Worm (Caenorhabditis elegans): ENCODE data around the gene prx-2.

DNA sequence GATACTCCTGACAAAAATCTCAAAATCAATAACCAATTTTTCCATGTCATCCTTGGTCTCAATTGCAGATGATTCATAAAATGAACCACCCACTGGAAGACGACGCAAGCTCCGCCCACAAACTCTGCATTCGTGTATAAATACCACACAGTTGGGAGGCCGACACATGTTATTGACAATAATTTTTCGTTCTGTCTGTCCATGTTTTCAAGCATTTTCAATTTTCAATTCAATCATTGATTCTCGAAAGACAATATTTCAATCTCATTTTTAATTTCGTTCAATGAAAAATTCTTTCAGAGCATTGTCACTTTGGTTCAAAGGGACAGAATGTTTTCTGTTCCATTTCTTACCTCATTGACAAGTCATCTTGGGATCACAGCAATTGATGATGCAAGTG is 32.1 kb downstream of the prx-2 start, which contains the start of gene inx-9:
- TF ChIP-seq fkh-10 (GFP tag; optimal IDR thresholded peaks at IDR 0.05) (no peak), sox-2 (GFP tag; IDR thresholded peaks at IDR 0.05) (no peak), rnt-1 (tag; optimal IDR thresholded peaks at IDR 0.05) (no peak), nhr-11 (tag; optimal IDR thresholded peaks at IDR 0.05) (no peak), tbx-7 (tag; optimal IDR thresholded peaks at IDR 0.05) (no peak), pha-4 (tag; optimal IDR thresholded peaks at IDR 0.05) (no peak)

Measured in whole organism, late embryonic.